In genomic region chrX:2383121-2383848, dm6 we compare ENCODE assay signal across 2 fruit fly cellular contexts.
TF ChIP-seq lines count a peak whose summit lies in the region.

No protein-coding gene starts in this region.

TF ChIP-seq in whole organism, embryonic, 481 proteins besides CTCF, POLR2A, EP300 and RAD21 (continued from another document):
- TF ChIP-seq so (GFP tag; IDR thresholded peaks at IDR 0.05; lab: Robert Waterston, UW) = no peak
- peak; percentile 90 for TF ChIP-seq CG9437 (GFP tag; optimal IDR thresholded peaks at IDR 0.05; lab: Kevin White, UChicago)
- TF ChIP-seq CG15601 (tag; optimal IDR thresholded peaks at IDR 0.05; lab: Kevin White, UChicago) = peak; percentile 64
- TF ChIP-seq cg (GFP tag; optimal IDR thresholded peaks at IDR 0.05; lab: Kevin White, UChicago) = peak; percentile 74
- TF ChIP-seq CG30431 (GFP tag; optimal IDR thresholded peaks at IDR 0.05; lab: Kevin White, UChicago) = no peak
- TF ChIP-seq unpg (GFP tag; optimal IDR thresholded peaks at IDR 0.05; lab: Kevin White, UChicago) = no peak
- TF ChIP-seq zen (tag; optimal IDR thresholded peaks at IDR 0.05; lab: Kevin White, UChicago) = peak; percentile 41
- peak in 1 of 2 experiments; percentile 66 for TF ChIP-seq Pdp1 (GFP tag; optimal IDR thresholded peaks at IDR 0.05; lab: Kevin White, UChicago)
- no peak for TF ChIP-seq Ssrp (tag; optimal IDR thresholded peaks at IDR 0.05; lab: Kevin White, UChicago)
- peak; percentile 95 for TF ChIP-seq ewg (GFP tag; optimal IDR thresholded peaks at IDR 0.05; lab: Kevin White, UChicago)
- TF ChIP-seq sens (GFP tag; lab: Kevin White, UChicago) = peak; percentile 25
- no peak for TF ChIP-seq CG7839 (tag; optimal IDR thresholded peaks at IDR 0.05; lab: Kevin White, UChicago)
- no peak for TF ChIP-seq CG16813 (GFP tag; IDR thresholded peaks at IDR 0.05; lab: Robert Waterston, UW; ENCODE audit: partially characterized antibody)
- TF ChIP-seq Opbp (GFP tag; IDR thresholded peaks at IDR 0.05; lab: Robert Waterston, UW; ENCODE audit: partially characterized antibody) = 0 out of 3 replicates have a peak, but pooled peaks have one; percentile 16
- peak; percentile 14 for TF ChIP-seq BEAF-32 (GFP tag; optimal IDR thresholded peaks at IDR 0.05; lab: Kevin White, UChicago)

TF ChIP-seq in whole organism, prepupa, 60 proteins besides CTCF, POLR2A, EP300 and RAD21 (continued from another document):
- TF ChIP-seq CG11294 (GFP tag; IDR thresholded peaks at IDR 0.05; lab: Robert Waterston, UW) (no peak), vri (GFP tag; optimal IDR thresholded peaks at IDR 0.05; lab: Kevin White, UChicago) (no peak), CG7368 (GFP tag; optimal IDR thresholded peaks at IDR 0.05; lab: Kevin White, UChicago) (no peak), achi (GFP tag; optimal IDR thresholded peaks at IDR 0.05; lab: Kevin White, UChicago) (peak; percentile 23), topi (GFP tag; optimal IDR thresholded peaks at IDR 0.05; lab: Kevin White, UChicago) (no peak), CG10631 (GFP tag; optimal IDR thresholded peaks at IDR 0.05; lab: Kevin White, UChicago) (no peak), pdm3 (GFP tag; optimal IDR thresholded peaks at IDR 0.05; lab: Kevin White, UChicago) (peak; percentile 6), Met (GFP tag; optimal IDR thresholded peaks at IDR 0.05; lab: Kevin White, UChicago) (peak; percentile 12), Eip93F (GFP tag; optimal IDR thresholded peaks at IDR 0.05; lab: Kevin White, UChicago) (no peak), CG4318 (GFP tag; optimal IDR thresholded peaks at IDR 0.05; lab: Kevin White, UChicago) (no peak), Sox15 (GFP tag; optimal IDR thresholded peaks at IDR 0.05; lab: Kevin White, UChicago) (no peak), CG8632 (GFP tag; optimal IDR thresholded peaks at IDR 0.05; lab: Kevin White, UChicago) (peak; percentile 9), Eip75B (GFP tag; optimal IDR thresholded peaks at IDR 0.05; lab: Kevin White, UChicago) (peak; percentile 21), dsx (GFP tag; optimal IDR thresholded peaks at IDR 0.05; lab: Kevin White, UChicago; ENCODE audit: poor library complexity, severe bottlenecking) (no peak), cyc (GFP tag; optimal IDR thresholded peaks at IDR 0.05; lab: Kevin White, UChicago) (no peak), Eip78C (GFP tag; lab: Kevin White, UChicago) (peak; percentile 74), Ets96B (tag; optimal IDR thresholded peaks at IDR 0.05; lab: Kevin White, UChicago) (no peak), CG16779 (tag; optimal IDR thresholded peaks at IDR 0.05; lab: Kevin White, UChicago) (no peak), CG3919 (GFP tag; optimal IDR thresholded peaks at IDR 0.05; lab: Kevin White, UChicago) (peak; percentile 33), Sox14 (GFP tag; optimal IDR thresholded peaks at IDR 0.05; lab: Kevin White, UChicago) (no peak), CG11902 (GFP tag; optimal IDR thresholded peaks at IDR 0.05; lab: Kevin White, UChicago) (no peak), net (GFP tag; optimal IDR thresholded peaks at IDR 0.05; lab: Kevin White, UChicago) (peak; percentile 11), Hr4 (GFP tag; optimal IDR thresholded peaks at IDR 0.05; lab: Kevin White, UChicago) (no peak), Blimp-1 (GFP tag; optimal IDR thresholded peaks at IDR 0.05; lab: Kevin White, UChicago) (no peak), Hr39 (GFP tag; optimal IDR thresholded peaks at IDR 0.05; lab: Kevin White, UChicago) (no peak), acj6 (GFP tag; optimal IDR thresholded peaks at IDR 0.05; lab: Kevin White, UChicago) (no peak), CG8319 (GFP tag; optimal IDR thresholded peaks at IDR 0.05; lab: Kevin White, UChicago) (no peak), fd85E (GFP tag; optimal IDR thresholded peaks at IDR 0.05; lab: Kevin White, UChicago) (no peak), lz (GFP tag; optimal IDR thresholded peaks at IDR 0.05; lab: Kevin White, UChicago) (peak; percentile 11), CG15336 (GFP tag; IDR thresholded peaks at IDR 0.05; lab: Robert Waterston, UW) (no peak), salr (GFP tag; optimal IDR thresholded peaks at IDR 0.05; lab: Kevin White, UChicago) (peak in 1 of 2 experiments; percentile 51), CG6792 (GFP tag; optimal IDR thresholded peaks at IDR 0.05; lab: Kevin White, UChicago) (peak; percentile 4), Gug (GFP tag; IDR thresholded peaks at IDR 0.05; lab: Robert Waterston, UW) (no peak), fkh (GFP tag; optimal IDR thresholded peaks at IDR 0.05; lab: Kevin White, UChicago) (no peak), OdsH (GFP tag; optimal IDR thresholded peaks at IDR 0.05; lab: Kevin White, UChicago) (peak; percentile 13), CG6808 (GFP tag; optimal IDR thresholded peaks at IDR 0.05; lab: Kevin White, UChicago) (no peak)
